Fruit fly (Drosophila melanogaster): ENCODE results near the gene CG10839.

Gene CG10839

DNA sequence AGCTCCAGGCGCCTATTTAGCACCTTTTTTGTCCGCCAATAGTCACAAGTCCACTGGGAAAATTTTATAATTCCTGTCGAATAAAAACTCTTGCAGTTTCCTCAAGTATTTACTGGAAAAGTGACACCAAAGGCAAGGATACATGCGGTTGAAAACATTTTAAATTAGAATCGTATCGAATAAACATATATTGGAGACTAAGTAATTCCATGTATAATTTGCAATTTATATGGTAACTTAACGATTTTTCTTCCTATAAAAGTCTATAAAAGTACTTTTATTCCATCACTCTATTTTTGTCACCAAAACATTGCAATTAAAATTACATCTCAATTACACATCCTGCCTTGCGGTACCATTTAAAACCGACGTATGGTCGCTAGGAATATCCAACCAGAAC is 24.3 kb downstream of the CG10839 start, which contains the start of gene CG34167:
Gene CG34167, minus strand, starts transcription at position 101 of the 400 bp plus-strand sequence.
- TF ChIP-seq CG34367 (tag; optimal IDR thresholded peaks at IDR 0.05) (no peak), EcR (GFP tag; optimal IDR thresholded peaks at IDR 0.05) (no peak), Snoo (tag; optimal IDR thresholded peaks at IDR 0.05) (no peak), CG4496 (GFP tag; IDR thresholded peaks at IDR 0.05) (no peak), CG32121 (GFP tag; IDR thresholded peaks at IDR 0.05) (no peak), CG14655 (GFP tag; optimal IDR thresholded peaks at IDR 0.05) (no peak), CG9948 (tag; optimal IDR thresholded peaks at IDR 0.05) (no peak), Ets98B (GFP tag; IDR thresholded peaks at IDR 0.05) (no peak), CG8159 (tag; optimal IDR thresholded peaks at IDR 0.05) (no peak), Pif1A (GFP tag; optimal IDR thresholded peaks at IDR 0.05) (no peak), CG17806 (tag; optimal IDR thresholded peaks at IDR 0.05) (no peak), fd96Ca (GFP tag; IDR thresholded peaks at IDR 0.05) (no peak), CG15710 (tag; optimal IDR thresholded peaks at IDR 0.05) (no peak), gl (tag; optimal IDR thresholded peaks at IDR 0.05) (no peak), rn (GFP tag; IDR thresholded peaks at IDR 0.05) (no peak), Pif1B (GFP tag; optimal IDR thresholded peaks at IDR 0.05) (no peak), CG10348 (GFP tag; IDR thresholded peaks at IDR 0.05) (no peak)

DNA sequence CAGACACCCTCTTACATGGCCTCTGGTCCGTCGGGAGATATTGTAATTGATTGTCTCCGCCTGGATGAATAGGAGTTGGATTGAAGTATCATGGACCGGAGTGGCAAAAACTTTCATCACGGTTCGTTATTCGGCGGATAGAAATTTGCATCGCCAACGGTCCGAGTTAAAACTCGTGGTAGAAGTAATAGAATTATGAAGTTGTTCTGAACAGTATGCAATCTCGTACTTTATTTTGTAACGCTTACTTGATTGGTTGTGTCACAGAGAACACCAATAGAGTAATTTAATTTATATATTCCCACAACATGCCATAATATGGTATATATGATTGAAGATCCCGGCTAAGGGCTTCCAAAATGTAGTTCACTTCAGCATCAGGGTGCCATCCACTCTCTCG is 24.7 kb downstream of the CG10839 start, which contains the start of the genes CG13245 and CG43816:
Gene CG13245, plus strand, starts transcription at position 301 of the 400 bp plus-strand sequence.
Gene CG43816, plus strand, starts transcription at position 301 of the 400 bp plus-strand sequence.
- TF ChIP-seq CG14655 (GFP tag; optimal IDR thresholded peaks at IDR 0.05) (no peak), CG12605 (GFP tag; IDR thresholded peaks at IDR 0.05) (no peak), Snoo (tag; optimal IDR thresholded peaks at IDR 0.05) (no peak), CG9948 (tag; optimal IDR thresholded peaks at IDR 0.05) (no peak), CG8301 (tag; optimal IDR thresholded peaks at IDR 0.05) (no peak), Pif1B (GFP tag; optimal IDR thresholded peaks at IDR 0.05) (no peak), CG34367 (tag; optimal IDR thresholded peaks at IDR 0.05) (no peak), CG8159 (tag; optimal IDR thresholded peaks at IDR 0.05) (no peak), CG10348 (GFP tag; IDR thresholded peaks at IDR 0.05) (no peak), D1 (tag; optimal IDR thresholded peaks at IDR 0.05) (no peak), EcR (GFP tag; optimal IDR thresholded peaks at IDR 0.05) (no peak), fd96Ca (GFP tag; IDR thresholded peaks at IDR 0.05) (no peak), CG15710 (tag; optimal IDR thresholded peaks at IDR 0.05) (no peak), Pif1A (GFP tag; optimal IDR thresholded peaks at IDR 0.05) (no peak), CG32121 (GFP tag; IDR thresholded peaks at IDR 0.05) (no peak), gl (tag; optimal IDR thresholded peaks at IDR 0.05) (no peak), Ets98B (GFP tag; IDR thresholded peaks at IDR 0.05) (no peak), CG4496 (GFP tag; IDR thresholded peaks at IDR 0.05) (no peak), CG17806 (tag; optimal IDR thresholded peaks at IDR 0.05) (no peak)

DNA sequence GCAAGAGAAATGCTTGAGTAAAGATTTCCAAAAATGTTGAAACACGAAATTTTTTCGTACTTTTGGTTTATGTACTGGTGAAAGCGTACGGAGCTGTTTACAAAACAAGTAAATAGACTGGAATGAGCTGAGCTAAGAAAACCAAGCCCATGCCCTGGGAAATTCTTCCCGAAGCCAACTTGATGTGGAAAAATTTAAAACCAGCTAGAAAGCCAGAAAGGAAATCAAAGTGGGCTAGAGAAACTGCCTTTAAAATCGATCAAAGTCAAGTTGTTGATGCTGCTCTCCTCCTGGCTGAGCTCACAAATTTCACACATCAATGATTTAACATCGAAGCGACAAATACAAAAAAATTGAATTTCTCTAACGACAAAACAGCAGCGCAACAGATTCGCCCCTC is 26.9 kb downstream of the CG10839 start, which contains the start of gene CG31820:
Gene CG31820, minus strand, starts transcription at position 101 of the 400 bp plus-strand sequence.
- no peak for TF ChIP-seq D1 (tag; optimal IDR thresholded peaks at IDR 0.05)
- TF ChIP-seq Pif1B (GFP tag; optimal IDR thresholded peaks at IDR 0.05), result no peak
- TF ChIP-seq CG17806 (tag; optimal IDR thresholded peaks at IDR 0.05), result no peak
- no peak for TF ChIP-seq CG8301 (tag; optimal IDR thresholded peaks at IDR 0.05)
- no peak for TF ChIP-seq CG12605 (GFP tag; IDR thresholded peaks at IDR 0.05)
- no peak for TF ChIP-seq CG10348 (GFP tag; IDR thresholded peaks at IDR 0.05)
- TF ChIP-seq rn (GFP tag; IDR thresholded peaks at IDR 0.05), result no peak
- TF ChIP-seq CG15710 (tag; optimal IDR thresholded peaks at IDR 0.05), result no peak
- no peak for TF ChIP-seq Pif1A (GFP tag; optimal IDR thresholded peaks at IDR 0.05)
- no peak for TF ChIP-seq Ets98B (GFP tag; IDR thresholded peaks at IDR 0.05)
- no peak for TF ChIP-seq CG8159 (tag; optimal IDR thresholded peaks at IDR 0.05)
- no peak for TF ChIP-seq CG34367 (tag; optimal IDR thresholded peaks at IDR 0.05)
- no peak for TF ChIP-seq CG14655 (GFP tag; optimal IDR thresholded peaks at IDR 0.05)
- no peak for TF ChIP-seq CG9948 (tag; optimal IDR thresholded peaks at IDR 0.05)
- no peak for TF ChIP-seq CG32121 (GFP tag; IDR thresholded peaks at IDR 0.05)
- TF ChIP-seq CG13204 (GFP tag; optimal IDR thresholded peaks at IDR 0.05), result no peak
- no peak for TF ChIP-seq gl (tag; optimal IDR thresholded peaks at IDR 0.05)
- TF ChIP-seq Snoo (tag; optimal IDR thresholded peaks at IDR 0.05), result no peak
- no peak for TF ChIP-seq fd96Ca (GFP tag; IDR thresholded peaks at IDR 0.05)
- TF ChIP-seq CG4496 (GFP tag; IDR thresholded peaks at IDR 0.05), result no peak

DNA sequence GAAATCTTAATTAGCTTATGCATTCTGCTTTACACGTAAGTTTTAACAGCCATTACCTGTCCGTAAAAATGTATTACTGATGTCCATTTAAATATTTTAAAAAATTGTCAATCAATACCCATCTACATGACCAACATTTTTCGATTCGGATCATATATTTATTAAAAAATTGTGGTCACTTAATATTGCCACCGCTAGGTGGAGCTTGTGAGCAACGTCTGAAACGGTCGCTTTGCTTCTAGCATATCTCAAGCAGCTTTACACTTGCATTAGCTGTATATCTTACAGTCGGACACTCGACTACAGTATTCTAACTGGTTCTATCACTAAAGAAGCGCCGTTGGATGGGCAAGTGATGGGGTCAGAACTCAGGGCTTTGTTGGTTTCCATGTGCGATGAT is 47.4 kb downstream of the CG10839 start:
- TF ChIP-seq fd96Ca (GFP tag; IDR thresholded peaks at IDR 0.05) (no peak), Ets98B (GFP tag; IDR thresholded peaks at IDR 0.05) (no peak), Pif1B (GFP tag; optimal IDR thresholded peaks at IDR 0.05) (no peak), CG32121 (GFP tag; IDR thresholded peaks at IDR 0.05) (no peak), CG8301 (tag; optimal IDR thresholded peaks at IDR 0.05) (no peak)

Data from whole organism, pupa.